Fruit fly (Drosophila melanogaster) whole organism: ENCODE results near the gene Fer3.

Experiments
- CG8478 ChIP-seq: fragments of >200 bp; optimal IDR thresholded peaks from 2 replicates; lab custom pipeline; 2018; ENCODE audit warnings: inconsistent platforms
- Dll ChIP-seq: fragments of >200 bp; optimal IDR thresholded peaks from 2 replicates; lab custom pipeline; 2017
- EcR ChIP-seq, 2 experiments: fragments of >200 bp; optimal IDR thresholded peaks; 2 replicates each; lab custom pipeline; 2017; ENCODE audit warnings: missing biosample characterization in 2 of 2, missing genetic modification characterization in 2 of 2, missing genetic modification reagents in 2 of 2
- pan ChIP-seq: fragments of >200 bp; optimal IDR thresholded peaks from 2 replicates; lab custom pipeline; 2017
- psq ChIP-seq: fragments of >200 bp; optimal IDR thresholded peaks from 2 replicates; lab custom pipeline; 2017
- usp ChIP-seq: fragments of >200 bp; optimal IDR thresholded peaks from 2 replicates; lab custom pipeline; 2017; ENCODE audit warnings: missing biosample characterization, missing genetic modification characterization, mixed read lengths

dm6 chr3R:11691747-11692146, 2.4 kb downstream of the Fer3 start, which contains the start of gene CG18765:
- no peak for TF ChIP-seq usp (GFP tag; lab: Kevin White, UChicago)
- no peak for TF ChIP-seq psq
- no peak for TF ChIP-seq Dll (lab: Kevin White, UChicago)
- TF ChIP-seq CG8478 (lab: Kevin White, UChicago), result no peak
- no peak for TF ChIP-seq pan
- TF ChIP-seq EcR (GFP tag; optimal IDR thresholded peaks at IDR 0.05; lab: Kevin White, UChicago), result no peak
